Fruit fly (Drosophila melanogaster): ENCODE measurements around the gene CG9515.
A peak's percentile ranks its signal among the peaks of the same experiment; 100 is the strongest.

Gene CG9515

dm6 chr2L:8949919-8950722 is 7.1 kb upstream of the CG9515 start (continued):
- no peak for TF ChIP-seq salm (tag; optimal IDR thresholded peaks at IDR 0.05)
- TF ChIP-seq Dp (GFP tag; optimal IDR thresholded peaks at IDR 0.05), result no peak
- TF ChIP-seq exex (tag; optimal IDR thresholded peaks at IDR 0.05), result no peak
- TF ChIP-seq Xrp1 (GFP tag; IDR thresholded peaks at IDR 0.05), result no peak
- TF ChIP-seq wek (GFP tag; optimal IDR thresholded peaks at IDR 0.05), result no peak
- peak; percentile 11 for TF ChIP-seq stwl (tag; optimal IDR thresholded peaks at IDR 0.05)
- no peak for TF ChIP-seq Jarid2 (GFP tag; optimal IDR thresholded peaks at IDR 0.05)
- TF ChIP-seq dmrt11E (tag; optimal IDR thresholded peaks at IDR 0.05), result peak; percentile 44
- no peak for TF ChIP-seq Dref (GFP tag; IDR thresholded peaks at IDR 0.05)
- TF ChIP-seq fd64A (GFP tag; optimal IDR thresholded peaks at IDR 0.05), result peak; percentile 34
- TF ChIP-seq chm (GFP tag; IDR thresholded peaks at IDR 0.05), result 0 out of 2 replicates have a peak, but pooled peaks have one; percentile 40
- TF ChIP-seq chif (GFP tag; optimal IDR thresholded peaks at IDR 0.05), result peak in 1 of 2 experiments; percentile 12
- TF ChIP-seq odd (GFP tag; optimal IDR thresholded peaks at IDR 0.05), result peak; percentile 8
- TF ChIP-seq CG4617 (GFP tag; optimal IDR thresholded peaks at IDR 0.05; ENCODE audit: borderline replicate concordance), result no peak
- no peak for TF ChIP-seq CG4328 (GFP tag; optimal IDR thresholded peaks at IDR 0.05)
- TF ChIP-seq fu2 (GFP tag; optimal IDR thresholded peaks at IDR 0.05), result no peak
- no peak for TF ChIP-seq tap (tag; optimal IDR thresholded peaks at IDR 0.05)
- TF ChIP-seq CG14860 (GFP tag; IDR thresholded peaks at IDR 0.05; ENCODE audit: partially characterized antibody), result no peak
- TF ChIP-seq CG14441 (GFP tag; IDR thresholded peaks at IDR 0.05), result no peak
- peak; percentile 32 for TF ChIP-seq CG9727 (GFP tag; optimal IDR thresholded peaks at IDR 0.05)
- peak; percentile 50 for TF ChIP-seq nerfin-1 (tag; optimal IDR thresholded peaks at IDR 0.05)
- no peak for TF ChIP-seq prd (optimal IDR thresholded peaks at IDR 0.05)
- no peak for TF ChIP-seq prd (GFP tag; IDR thresholded peaks at IDR 0.05)
- peak; percentile 39 for TF ChIP-seq Vsx1 (GFP tag; optimal IDR thresholded peaks at IDR 0.05)
- no peak for TF ChIP-seq Oaz (GFP tag; IDR thresholded peaks at IDR 0.05)
- TF ChIP-seq fru (optimal IDR thresholded peaks at IDR 0.05), result no peak
- no peak for TF ChIP-seq Doc3 (GFP tag; IDR thresholded peaks at IDR 0.05; ENCODE audit: partially characterized antibody)
- no peak for TF ChIP-seq NC2α (GFP tag; optimal IDR thresholded peaks at IDR 0.05)
- TF ChIP-seq ftz-f1 (GFP tag; optimal IDR thresholded peaks at IDR 0.05), result no peak
- TF ChIP-seq tx (GFP tag; optimal IDR thresholded peaks at IDR 0.05), result no peak
- no peak for TF ChIP-seq CG13775 (GFP tag; optimal IDR thresholded peaks at IDR 0.05)
- no peak for TF ChIP-seq ewg (GFP tag; optimal IDR thresholded peaks at IDR 0.05)
- TF ChIP-seq CG34224 (GFP tag; IDR thresholded peaks at IDR 0.05; ENCODE audit: partially characterized antibody), result no peak
- TF ChIP-seq CG34422 (GFP tag; IDR thresholded peaks at IDR 0.05), result no peak
- no peak for TF ChIP-seq CG31365 (tag; optimal IDR thresholded peaks at IDR 0.05)
- no peak for TF ChIP-seq wdn (GFP tag; IDR thresholded peaks at IDR 0.05)
- TF ChIP-seq Chrac-16 (GFP tag; optimal IDR thresholded peaks at IDR 0.05), result no peak
- TF ChIP-seq CG12155 (GFP tag; optimal IDR thresholded peaks at IDR 0.05), result no peak
- TF ChIP-seq CG2120 (GFP tag; optimal IDR thresholded peaks at IDR 0.05), result no peak
- no peak for TF ChIP-seq CG13287 (GFP tag; IDR thresholded peaks at IDR 0.05; ENCODE audit: partially characterized antibody)
- no peak for TF ChIP-seq CG8478 (optimal IDR thresholded peaks at IDR 0.05)
- no peak for TF ChIP-seq CG8944 (GFP tag; optimal IDR thresholded peaks at IDR 0.05)
- no peak for TF ChIP-seq org-1 (GFP tag; optimal IDR thresholded peaks at IDR 0.05)
- peak; percentile 21; the same call in 1 of the 2 replicates for TF ChIP-seq Drgx (GFP tag; IDR thresholded peaks at IDR 0.05)
- TF ChIP-seq usp (GFP tag; optimal IDR thresholded peaks at IDR 0.05), result no peak
- TF ChIP-seq NFAT (GFP tag; IDR thresholded peaks at IDR 0.05), result no peak
- no peak for TF ChIP-seq Hsf (GFP tag; optimal IDR thresholded peaks at IDR 0.05)
- TF ChIP-seq ERR (GFP tag; optimal IDR thresholded peaks at IDR 0.05), result no peak
- TF ChIP-seq gem (tag; optimal IDR thresholded peaks at IDR 0.05), result peak; percentile 43
- peak; percentile 81 for TF ChIP-seq aop (GFP tag; IDR thresholded peaks at IDR 0.05)
- TF ChIP-seq unpg (GFP tag; optimal IDR thresholded peaks at IDR 0.05), result no peak
